Worm (Caenorhabditis elegans) whole organism, mixed stage, embryonic: ENCODE measurements around the gene idpp-4.

Experiments
- blmp-1 ChIP-seq: fragments of 150-350 bp; optimal IDR thresholded peaks from 2 replicates; lab custom pipeline; 2014; ENCODE audit warnings: missing biosample characterization, missing genetic modification characterization
- elt-3 ChIP-seq: fragments of 150-350 bp; optimal IDR thresholded peaks from 2 replicates; lab custom pipeline; 2014; ENCODE audit warnings: missing biosample characterization, missing genetic modification characterization
- lin-13 ChIP-seq: fragments of 150-350 bp; optimal IDR thresholded peaks from 2 replicates; lab custom pipeline; 2014; ENCODE audit warnings: missing biosample characterization, missing genetic modification characterization
- nhr-2 ChIP-seq: fragments of 150-350 bp; optimal IDR thresholded peaks from 2 replicates; lab custom pipeline; 2014; ENCODE audit warnings: missing biosample characterization, missing genetic modification characterization
- nhr-76 ChIP-seq: sonication (generic microtip); optimal IDR thresholded peaks from 2 replicates; lab custom pipeline; 2017; ENCODE audit warnings: missing biosample characterization, missing genetic modification characterization
- pha-4 ChIP-seq: fragments of 150-350 bp; optimal IDR thresholded peaks from 2 replicates; lab custom pipeline; 2018; ENCODE audit warnings: missing biosample characterization, missing genetic modification reagents, missing genetic modification characterization
- zip-8 ChIP-seq: fragments of 150-350 bp; optimal IDR thresholded peaks from 2 replicates; lab custom pipeline; 2014; ENCODE audit warnings: missing biosample characterization, missing genetic modification characterization

DNA sequence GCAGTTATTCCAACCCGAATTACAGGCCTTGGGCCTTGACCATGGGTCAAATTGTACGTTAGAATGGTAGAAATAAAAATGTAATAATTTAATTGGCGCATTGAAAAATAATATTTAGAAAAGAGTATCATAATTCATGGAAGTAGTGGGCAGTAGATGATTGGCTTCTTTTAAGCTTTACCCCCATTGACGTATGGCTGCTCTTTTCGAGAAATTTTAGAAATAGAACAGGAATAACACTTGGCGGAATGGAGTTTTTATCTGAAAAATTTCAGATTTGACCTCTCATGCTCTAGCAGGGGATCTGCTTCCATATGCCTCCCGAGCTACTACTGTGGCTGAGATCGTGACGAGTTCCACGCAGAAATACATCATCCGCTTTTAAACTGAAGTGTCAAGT, 12.5 kb upstream of the idpp-4 start, which contains the start of gene gcy-4:
- TF ChIP-seq lin-13 (tag; lab: Kevin White, UChicago) (no peak), blmp-1 (tag; lab: Kevin White, UChicago) (no peak), zip-8 (no peak), nhr-2 (tag; lab: Kevin White, UChicago) (no peak), elt-3 (tag; lab: Kevin White, UChicago) (no peak), nhr-76 (tag; lab: Kevin White, UChicago) (no peak), pha-4 (no peak)
